Fruit fly (Drosophila melanogaster): ENCODE data around the gene CG12268.

DNA sequence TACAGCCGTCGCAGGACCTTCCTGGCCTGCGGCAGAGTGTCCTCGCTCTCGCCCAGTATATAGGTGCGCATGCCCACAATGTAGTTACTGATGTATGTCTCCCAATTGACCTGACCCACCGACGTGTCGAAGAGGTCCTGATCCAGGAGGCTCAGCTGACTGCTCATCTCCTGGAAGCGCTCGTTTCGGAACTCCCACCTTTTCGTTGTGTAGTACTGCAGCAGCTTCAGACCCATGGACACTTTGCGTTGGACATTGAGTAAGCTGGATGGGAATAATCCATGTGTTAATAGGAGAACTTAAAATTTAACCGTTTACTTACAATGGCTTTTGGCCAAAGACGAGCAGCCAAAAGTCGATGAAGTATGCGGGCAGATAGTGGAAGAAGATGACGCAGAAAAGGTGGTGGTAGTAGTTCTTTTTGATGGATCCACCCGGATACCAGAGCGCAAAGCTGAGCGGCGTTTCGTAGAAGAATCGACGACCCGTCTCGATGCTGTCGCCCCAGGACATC lies 4.3 kb downstream of the CG12268 start:
- no peak for TF ChIP-seq pan (optimal IDR thresholded peaks at IDR 0.05)
- TF ChIP-seq CG8478 (optimal IDR thresholded peaks at IDR 0.05) = no peak

Measured in whole organism.